Fruit fly (Drosophila melanogaster): ENCODE results near the gene CG10013.

The CG10013 gene

DNA sequence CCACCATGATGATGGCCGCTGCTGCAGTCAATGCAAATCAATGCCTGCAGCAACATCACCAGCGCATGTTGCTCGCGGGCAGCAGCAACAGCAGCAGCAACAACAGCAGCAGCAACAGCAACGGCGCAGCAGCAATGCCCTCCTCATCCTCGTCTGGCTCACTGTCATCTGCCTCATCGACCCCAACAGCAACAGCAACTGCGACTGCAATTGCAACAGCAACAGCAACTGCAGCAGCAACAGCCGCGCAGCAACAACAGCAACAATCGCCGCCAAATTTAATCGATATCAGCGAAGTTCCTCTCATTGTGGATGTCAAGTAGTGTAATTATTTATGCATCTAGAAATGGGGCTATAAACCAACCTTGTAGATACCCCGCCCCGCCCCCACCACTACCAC lies 21.8 kb upstream of the CG10013 start:
- TF ChIP-seq Poxn (GFP tag; IDR thresholded peaks at IDR 0.05): no peak
- TF ChIP-seq Hr51 (GFP tag; optimal IDR thresholded peaks at IDR 0.05): no peak
- no peak for TF ChIP-seq Awh (GFP tag; IDR thresholded peaks at IDR 0.05)
- TF ChIP-seq CG9876 (GFP tag; optimal IDR thresholded peaks at IDR 0.05): no peak
- TF ChIP-seq hbn (GFP tag; IDR thresholded peaks at IDR 0.05; ENCODE audit: partially characterized antibody): no peak
- no peak for TF ChIP-seq gfzf (GFP tag; optimal IDR thresholded peaks at IDR 0.05)
- no peak for TF ChIP-seq CG31224 (GFP tag; IDR thresholded peaks at IDR 0.05)
- no peak for TF ChIP-seq p53 (GFP tag; optimal IDR thresholded peaks at IDR 0.05)
- no peak for TF ChIP-seq dmrt99B (tag; optimal IDR thresholded peaks at IDR 0.05)
- no peak for TF ChIP-seq en (GFP tag; optimal IDR thresholded peaks at IDR 0.05)
- TF ChIP-seq ara (GFP tag; IDR thresholded peaks at IDR 0.05): no peak
- no peak for TF ChIP-seq NfI (GFP tag; optimal IDR thresholded peaks at IDR 0.05)
- no peak for TF ChIP-seq Dip3 (GFP tag; optimal IDR thresholded peaks at IDR 0.05)
- no peak for TF ChIP-seq pho (GFP tag; optimal IDR thresholded peaks at IDR 0.05)
- no peak for TF ChIP-seq phol (tag; optimal IDR thresholded peaks at IDR 0.05)

DNA sequence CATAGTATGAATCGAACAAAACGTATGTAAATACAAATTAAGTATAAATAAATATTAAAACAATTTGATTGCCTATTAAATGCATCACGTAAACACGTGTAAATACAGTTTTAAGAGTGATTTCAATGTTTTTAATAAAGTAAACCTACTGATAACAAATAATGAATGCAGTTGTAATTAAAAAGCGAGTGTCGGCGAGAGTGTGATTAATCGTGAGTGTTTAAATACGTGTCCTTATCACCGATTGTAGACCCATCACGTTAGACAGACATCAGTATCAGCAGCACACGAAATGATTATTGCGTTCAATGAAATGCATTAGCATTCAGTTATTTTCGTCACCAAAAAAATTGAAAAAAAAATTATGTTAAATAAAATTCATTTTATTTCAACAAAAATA lies 20.4 kb upstream of the CG10013 start:
- TF ChIP-seq CG2712 (tag; optimal IDR thresholded peaks at IDR 0.05) (no peak), abd-A (tag; optimal IDR thresholded peaks at IDR 0.05) (no peak), Gug (GFP tag; IDR thresholded peaks at IDR 0.05) (no peak)

DNA sequence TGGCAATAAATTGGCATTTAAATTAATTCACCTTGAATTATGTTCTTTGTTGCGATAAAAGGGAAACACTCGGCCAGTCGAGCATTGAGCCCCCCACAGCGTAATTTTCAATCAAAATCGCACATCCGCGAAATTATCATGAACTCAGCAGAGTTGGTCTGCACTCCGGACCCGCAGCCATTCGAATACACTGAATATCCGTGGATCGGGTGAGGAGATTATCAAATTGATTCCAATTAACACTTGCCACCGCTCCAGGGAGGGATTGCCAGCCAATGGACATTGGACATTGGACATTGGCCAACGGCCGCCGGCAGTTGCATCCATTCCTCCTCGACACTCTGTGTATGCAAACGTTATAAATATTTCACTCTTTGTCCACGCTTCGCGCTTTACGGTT lies 15.8 kb upstream of the CG10013 start:
- TF ChIP-seq CG13775 (GFP tag; optimal IDR thresholded peaks at IDR 0.05) (no peak), usp (GFP tag; optimal IDR thresholded peaks at IDR 0.05) (no peak), CG14441 (GFP tag; IDR thresholded peaks at IDR 0.05) (no peak)

- TF ChIP-seq CG8924 (tag; optimal IDR thresholded peaks at IDR 0.05): no peak
- TF ChIP-seq CG33557 (GFP tag; optimal IDR thresholded peaks at IDR 0.05): no peak
- no peak for TF ChIP-seq stc (GFP tag; IDR thresholded peaks at IDR 0.05)
- no peak for TF ChIP-seq CG11093 (GFP tag; IDR thresholded peaks at IDR 0.05)
- TF ChIP-seq HmgD (GFP tag; optimal IDR thresholded peaks at IDR 0.05): no peak
- TF ChIP-seq mam (GFP tag; optimal IDR thresholded peaks at IDR 0.05): no peak
- no peak for TF ChIP-seq Poxn (GFP tag; IDR thresholded peaks at IDR 0.05)
- TF ChIP-seq ERR (GFP tag; optimal IDR thresholded peaks at IDR 0.05): no peak
These were observed 12.3 kb upstream of the CG10013 start, which contains the start of gene CG4066 for dm6 chr3R:12311053-12311452. CG4066 (plus strand) TSS chr3R:12311353.

DNA sequence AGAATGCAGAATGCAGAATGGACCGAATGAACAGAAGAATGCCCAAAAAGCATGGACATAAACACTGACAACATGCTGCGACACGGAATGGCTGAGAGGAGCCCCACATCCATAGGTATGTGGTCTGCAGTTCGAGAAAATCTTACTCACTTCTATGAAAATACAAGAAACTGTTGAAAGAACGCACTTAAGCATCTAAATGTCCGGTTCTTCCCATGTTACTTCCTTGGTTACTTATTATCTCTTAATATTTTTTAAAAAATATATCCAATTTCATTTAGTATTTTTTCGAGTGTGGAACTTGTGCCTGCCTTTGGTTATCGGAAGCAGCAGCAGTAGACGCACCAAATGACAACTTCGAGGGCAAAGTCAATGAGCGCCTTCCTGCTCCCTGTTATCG lies 9.1 kb upstream of the CG10013 start:
- TF ChIP-seq chn (GFP tag; optimal IDR thresholded peaks at IDR 0.05) (no peak), corto (GFP tag; optimal IDR thresholded peaks at IDR 0.05) (peak; percentile 87), CG11696 (GFP tag; IDR thresholded peaks at IDR 0.05) (no peak), chif (GFP tag; optimal IDR thresholded peaks at IDR 0.05) (peak in 1 of 2 experiments; percentile 26), Xbp1 (GFP tag; optimal IDR thresholded peaks at IDR 0.05) (peak; percentile 16), zfh1 (GFP tag; IDR thresholded peaks at IDR 0.05) (0 out of 3 replicates have a peak, but pooled peaks have one; percentile 40), gce (GFP tag; IDR thresholded peaks at IDR 0.05) (no peak), tgo (GFP tag; IDR thresholded peaks at IDR 0.05) (no peak), ac (GFP tag; optimal IDR thresholded peaks at IDR 0.05) (peak; percentile 2), CG15696 (tag; optimal IDR thresholded peaks at IDR 0.05) (no peak), CG4730 (GFP tag; IDR thresholded peaks at IDR 0.05) (no peak), YL-1 (GFP tag; optimal IDR thresholded peaks at IDR 0.05) (no peak), CG7839 (tag; optimal IDR thresholded peaks at IDR 0.05) (peak; percentile 23), jing (GFP tag; optimal IDR thresholded peaks at IDR 0.05) (peak; percentile 19), CG17328 (GFP tag; IDR thresholded peaks at IDR 0.05) (peak; percentile 47; the same call in 1 of the 2 replicates), Hsf (GFP tag; optimal IDR thresholded peaks at IDR 0.05) (peak; percentile 6), CG14050 (GFP tag; IDR thresholded peaks at IDR 0.05) (no peak), Opbp (GFP tag; IDR thresholded peaks at IDR 0.05; ENCODE audit: partially characterized antibody) (no peak), CG12219 (GFP tag; optimal IDR thresholded peaks at IDR 0.05) (no peak)
